Fruit fly (Drosophila melanogaster) whole organism, prepupa: ENCODE results near the gene Cp7Fb.

Experiments used
- CG10631 ChIP-seq: fragments of 200-800 bp; sonication (Bioruptor generic); optimal IDR thresholded peaks from 2 replicates; lab custom pipeline; 2016; ENCODE audit warnings: missing biosample characterization, missing genetic modification characterization
- CG10669 ChIP-seq: fragments of 200-800 bp; sonication (Bioruptor generic); optimal IDR thresholded peaks from 3 replicates; lab custom pipeline; 2018; ENCODE audit warnings: missing biosample characterization, mild to moderate bottlenecking, missing genetic modification characterization, moderate library complexity
- CG11762 ChIP-seq: fragments of 200-800 bp; sonication (Bioruptor generic); optimal IDR thresholded peaks from 3 replicates; lab custom pipeline; 2016; ENCODE audit warnings: missing biosample characterization, missing genetic modification characterization; ENCODE audit not compliant: insufficient read depth
- CG11902 ChIP-seq: fragments of 200-800 bp; sonication (Bioruptor generic); optimal IDR thresholded peaks from 3 replicates; lab custom pipeline; 2016; ENCODE audit warnings: missing biosample characterization, missing genetic modification characterization
- CG15336 ChIP-seq: fragments of 200-800 bp; sonication (Bioruptor generic); IDR thresholded peaks from 2 replicates; pipeline ENCODE4 v1.3.6; 2022; ENCODE audit warnings: missing biosample characterization, missing genetic modification characterization
- CG1621 ChIP-seq: fragments of 200-800 bp; sonication (Bioruptor generic); optimal IDR thresholded peaks from 3 replicates; lab custom pipeline; 2018; ENCODE audit warnings: missing biosample characterization, mild to moderate bottlenecking, missing genetic modification characterization
- CG3032 ChIP-seq: fragments of 200-800 bp; optimal IDR thresholded peaks from 2 replicates; lab custom pipeline; 2019; ENCODE audit warnings: missing biosample characterization, mild to moderate bottlenecking, missing genetic modification characterization, moderate library complexity
- CG31627 ChIP-seq: fragments of 200-800 bp; sonication (Bioruptor generic); optimal IDR thresholded peaks from 3 replicates; lab custom pipeline; 2016; ENCODE audit warnings: missing biosample characterization, missing genetic modification characterization
- CG34406 ChIP-seq: fragments of 200-800 bp; sonication (Bioruptor generic); optimal IDR thresholded peaks from 3 replicates; lab custom pipeline; 2016; ENCODE audit warnings: missing biosample characterization, missing genetic modification characterization
- CG3919 ChIP-seq: fragments of 200-800 bp; sonication (Bioruptor generic); optimal IDR thresholded peaks from 3 replicates; lab custom pipeline; 2016; ENCODE audit warnings: missing biosample characterization, missing genetic modification characterization
- CG4318 ChIP-seq: fragments of 200-800 bp; sonication (Bioruptor generic); optimal IDR thresholded peaks from 3 replicates; lab custom pipeline; 2017; ENCODE audit warnings: missing biosample characterization, mild to moderate bottlenecking, missing genetic modification characterization
- CG6163 ChIP-seq: fragments of 200-800 bp; sonication (Bioruptor generic); IDR thresholded peaks from 3 replicates; pipeline ENCODE4 v1.3.6; 2022; ENCODE audit warnings: missing biosample characterization, missing genetic modification characterization
- CG6276 ChIP-seq: fragments of 200-800 bp; sonication (Bioruptor generic); optimal IDR thresholded peaks from 2 replicates; lab custom pipeline; 2017; ENCODE audit warnings: missing biosample characterization, mild to moderate bottlenecking, missing genetic modification characterization
- CG6808 ChIP-seq: fragments of 200-800 bp; sonication (Bioruptor generic); optimal IDR thresholded peaks from 3 replicates; lab custom pipeline; 2017; ENCODE audit warnings: missing biosample characterization, missing genetic modification characterization, mild to moderate bottlenecking, moderate library complexity, missing genetic modification reagents
- CG6854 ChIP-seq: fragments of 200-800 bp; sonication (Bioruptor generic); optimal IDR thresholded peaks from 2 replicates; lab custom pipeline; 2017; ENCODE audit warnings: missing biosample characterization, mild to moderate bottlenecking, missing genetic modification characterization
- CG7368 ChIP-seq: fragments of 200-800 bp; sonication (Bioruptor generic); optimal IDR thresholded peaks from 3 replicates; lab custom pipeline; 2016; ENCODE audit warnings: missing biosample characterization, missing genetic modification characterization
- CG8319 ChIP-seq: fragments of 200-800 bp; sonication (Bioruptor generic); optimal IDR thresholded peaks from 3 replicates; lab custom pipeline; 2016; ENCODE audit warnings: missing biosample characterization, missing genetic modification characterization
- CG8632 ChIP-seq: fragments of 200-800 bp; sonication (Bioruptor generic); optimal IDR thresholded peaks from 3 replicates; lab custom pipeline; 2016; ENCODE audit warnings: missing biosample characterization, missing genetic modification characterization
- CG9139 ChIP-seq: fragments of 200-800 bp; sonication (Bioruptor generic); optimal IDR thresholded peaks from 3 replicates; lab custom pipeline; 2017; ENCODE audit warnings: missing biosample characterization, mild to moderate bottlenecking, missing genetic modification characterization
- Eip78C ChIP-seq: fragments of 200-800 bp; sonication (Bioruptor generic); peaks from one replicate; lab custom pipeline; 2016; ENCODE audit warnings: missing biosample characterization, missing genetic modification characterization
- Eip93F ChIP-seq: fragments of 200-800 bp; sonication (Bioruptor generic); optimal IDR thresholded peaks from 2 replicates; lab custom pipeline; 2016; ENCODE audit warnings: missing biosample characterization, mild to moderate bottlenecking, missing genetic modification characterization
- Ets96B ChIP-seq: fragments of 200-800 bp; optimal IDR thresholded peaks from 2 replicates; lab custom pipeline; 2019; ENCODE audit warnings: missing biosample characterization, mild to moderate bottlenecking, missing genetic modification characterization, moderate library complexity
- Gug ChIP-seq: fragments of 200-800 bp; sonication (Bioruptor generic); IDR thresholded peaks from 2 replicates; pipeline ENCODE4 v1.3.6; 2022; ENCODE audit warnings: missing biosample characterization, missing genetic modification characterization
- Hr38 ChIP-seq: sonication (Bioruptor generic); optimal IDR thresholded peaks from 2 replicates; lab custom pipeline; 2016; ENCODE audit warnings: missing biosample characterization, missing genetic modification characterization
- Hr39 ChIP-seq: fragments of 200-800 bp; sonication (Bioruptor generic); optimal IDR thresholded peaks from 2 replicates; lab custom pipeline; 2016; ENCODE audit warnings: missing biosample characterization, missing genetic modification characterization
- Hr4 ChIP-seq: fragments of 200-800 bp; sonication (Bioruptor generic); optimal IDR thresholded peaks from 3 replicates; lab custom pipeline; 2016; ENCODE audit warnings: missing biosample characterization, missing genetic modification characterization
- Lpt ChIP-seq: fragments of 200-800 bp; sonication (Bioruptor generic); optimal IDR thresholded peaks from 3 replicates; lab custom pipeline; 2016; ENCODE audit warnings: missing biosample characterization, missing genetic modification characterization
- OdsH ChIP-seq: fragments of 200-800 bp; sonication (Bioruptor generic); optimal IDR thresholded peaks from 3 replicates; lab custom pipeline; 2016; ENCODE audit warnings: missing biosample characterization, missing genetic modification characterization
- Smox ChIP-seq: fragments of 200-800 bp; sonication (Bioruptor generic); optimal IDR thresholded peaks from 3 replicates; lab custom pipeline; 2016; ENCODE audit warnings: missing biosample characterization, missing genetic modification characterization
- Sox102F ChIP-seq: fragments of 200-800 bp; sonication (Bioruptor generic); optimal IDR thresholded peaks from 2 replicates; lab custom pipeline; 2016; ENCODE audit warnings: missing biosample characterization, mild to moderate bottlenecking, missing genetic modification characterization
- Sox14 ChIP-seq: fragments of 200-800 bp; sonication (Bioruptor generic); optimal IDR thresholded peaks from 3 replicates; lab custom pipeline; 2016; ENCODE audit warnings: missing biosample characterization, missing genetic modification characterization
- Sox15 ChIP-seq: fragments of 200-800 bp; sonication (Bioruptor generic); optimal IDR thresholded peaks from 3 replicates; lab custom pipeline; 2016; ENCODE audit warnings: missing biosample characterization, missing genetic modification characterization
- achi ChIP-seq: fragments of 200-800 bp; sonication (Bioruptor generic); optimal IDR thresholded peaks from 3 replicates; lab custom pipeline; 2016; ENCODE audit warnings: missing biosample characterization, missing genetic modification characterization
- acj6 ChIP-seq: fragments of 200-800 bp; sonication (Bioruptor generic); optimal IDR thresholded peaks from 3 replicates; lab custom pipeline; 2016; ENCODE audit warnings: missing biosample characterization, missing genetic modification characterization
- cyc ChIP-seq: fragments of 200-800 bp; sonication (Bioruptor generic); optimal IDR thresholded peaks from 3 replicates; lab custom pipeline; 2016; ENCODE audit warnings: missing biosample characterization, missing genetic modification characterization
- dsx ChIP-seq: fragments of 200-800 bp; optimal IDR thresholded peaks from 3 replicates; lab custom pipeline; 2019; ENCODE audit warnings: missing biosample characterization, mild to moderate bottlenecking, missing genetic modification characterization, moderate library complexity; ENCODE audit not compliant: poor library complexity, severe bottlenecking
- esn ChIP-seq: fragments of 200-800 bp; sonication (Bioruptor generic); optimal IDR thresholded peaks from 2 replicates; lab custom pipeline; 2016; ENCODE audit warnings: missing biosample characterization, mild to moderate bottlenecking, missing genetic modification characterization, moderate library complexity
- fd59A ChIP-seq: fragments of 200-800 bp; sonication (Bioruptor generic); optimal IDR thresholded peaks from 2 replicates; lab custom pipeline; 2017; ENCODE audit warnings: missing biosample characterization, mild to moderate bottlenecking, missing genetic modification characterization, missing genetic modification reagents
- fd85E ChIP-seq: fragments of 200-800 bp; sonication (Bioruptor generic); optimal IDR thresholded peaks from 3 replicates; lab custom pipeline; 2016; ENCODE audit warnings: missing biosample characterization, missing genetic modification characterization
- fkh ChIP-seq: fragments of 200-800 bp; sonication (Bioruptor generic); optimal IDR thresholded peaks from 3 replicates; lab custom pipeline; 2017; ENCODE audit warnings: missing biosample characterization, mild to moderate bottlenecking, missing genetic modification characterization, moderate library complexity
- lz ChIP-seq: fragments of 200-800 bp; sonication (Bioruptor generic); optimal IDR thresholded peaks from 3 replicates; lab custom pipeline; 2016; ENCODE audit warnings: missing biosample characterization, missing genetic modification characterization
- net ChIP-seq: fragments of 200-800 bp; sonication (Bioruptor generic); optimal IDR thresholded peaks from 3 replicates; lab custom pipeline; 2016; ENCODE audit warnings: missing biosample characterization, missing genetic modification characterization
- pdm3 ChIP-seq: fragments of 200-800 bp; sonication (Bioruptor generic); optimal IDR thresholded peaks from 3 replicates; lab custom pipeline; 2016; ENCODE audit warnings: missing biosample characterization, missing genetic modification characterization
- salr ChIP-seq, 2 experiments: fragments of 200-800 bp; sonication (Bioruptor generic); optimal IDR thresholded peaks; 3 replicates each; lab custom pipeline; 2016 to 2018; ENCODE audit warnings: missing biosample characterization in 2 of 2, missing genetic modification characterization in 2 of 2, mild to moderate bottlenecking in 1 of 2
- spab ChIP-seq: fragments of 200-800 bp; sonication (Bioruptor generic); optimal IDR thresholded peaks from 2 replicates; lab custom pipeline; 2017; ENCODE audit warnings: missing biosample characterization, mild to moderate bottlenecking, missing genetic modification characterization, missing genetic modification reagents
- ss ChIP-seq, 2 experiments: fragments of 200-800 bp; sonication (Bioruptor generic); optimal IDR thresholded peaks; 2 replicates in 1 of 2; 3 replicates in 1 of 2; lab custom pipeline; 2017 to 2018; ENCODE audit warnings: mild to moderate bottlenecking in 2 of 2, missing biosample characterization in 2 of 2, missing genetic modification characterization in 2 of 2, moderate library complexity in 1 of 2
- svp ChIP-seq: fragments of 200-800 bp; sonication (Bioruptor generic); peaks from one replicate; lab custom pipeline; 2016; ENCODE audit warnings: missing biosample characterization, missing genetic modification characterization
- topi ChIP-seq: fragments of 200-800 bp; sonication (Bioruptor generic); optimal IDR thresholded peaks from 3 replicates; lab custom pipeline; 2016; ENCODE audit warnings: missing biosample characterization, missing genetic modification characterization
- vri ChIP-seq: fragments of 200-800 bp; sonication (Bioruptor generic); optimal IDR thresholded peaks from 3 replicates; lab custom pipeline; 2016; ENCODE audit warnings: missing biosample characterization, mild to moderate bottlenecking, missing genetic modification characterization

Cp7Fb gene

dm6 chrX:8452163-8452562, 21.5 kb upstream of the Cp7Fb start:
- TF ChIP-seq CG1621 (no peak), fd85E (GFP tag; lab: Kevin White, UChicago) (no peak), CG15336 (GFP tag; lab: Robert Waterston, UW) (no peak), CG6854 (GFP tag; lab: Kevin White, UChicago) (no peak), CG31627 (GFP tag; lab: Kevin White, UChicago) (no peak)

dm6 chrX:8455019-8455555, 18.6 kb upstream of the Cp7Fb start, which contains the start of gene org-1:
org-1 (minus strand) TSS chrX:8455069.
- TF ChIP-seq CG10669: peak; percentile 91
- TF ChIP-seq ss (GFP tag; optimal IDR thresholded peaks at IDR 0.05; lab: Kevin White, UChicago): peak; percentile 90 to 92
- peak; percentile 90 for TF ChIP-seq dsx (GFP tag; lab: Kevin White, UChicago)
- TF ChIP-seq CG6808 (GFP tag; lab: Kevin White, UChicago): peak; percentile 91
- TF ChIP-seq Ets96B: peak; percentile 93
- peak; percentile 97 for TF ChIP-seq CG6163 (GFP tag; lab: Robert Waterston, UW)
- TF ChIP-seq fkh: peak; percentile 68
- peak; percentile 80 for TF ChIP-seq CG11902 (GFP tag; lab: Kevin White, UChicago)
- peak; percentile 88 for TF ChIP-seq svp (GFP tag; lab: Kevin White, UChicago)
- peak; percentile 84 for TF ChIP-seq CG11762 (GFP tag; lab: Kevin White, UChicago)
- peak; percentile 60 for TF ChIP-seq Hr39 (GFP tag; lab: Kevin White, UChicago)
- TF ChIP-seq Lpt (GFP tag; lab: Kevin White, UChicago): peak; percentile 81
- peak; percentile 90 for TF ChIP-seq acj6 (GFP tag; lab: Kevin White, UChicago)
- TF ChIP-seq pdm3 (GFP tag; lab: Kevin White, UChicago): peak; percentile 90
- peak; percentile 47 for TF ChIP-seq Sox102F
- TF ChIP-seq Eip93F (GFP tag; lab: Kevin White, UChicago): no peak
- TF ChIP-seq fd59A (GFP tag; lab: Kevin White, UChicago): peak; percentile 92
- peak; percentile 69 for TF ChIP-seq lz (GFP tag; lab: Kevin White, UChicago)
- TF ChIP-seq OdsH: peak; percentile 89
- peak; percentile 63 for TF ChIP-seq CG31627 (GFP tag; lab: Kevin White, UChicago)
- peak; percentile 83 for TF ChIP-seq CG8632 (GFP tag; lab: Kevin White, UChicago)
- TF ChIP-seq CG9139 (GFP tag; lab: Kevin White, UChicago): peak; percentile 86
- TF ChIP-seq CG4318 (GFP tag; lab: Kevin White, UChicago): peak; percentile 79
- TF ChIP-seq Hr4 (GFP tag; lab: Kevin White, UChicago): peak; percentile 89
- peak; percentile 59 for TF ChIP-seq Smox (GFP tag; lab: Kevin White, UChicago)
- TF ChIP-seq salr (GFP tag; optimal IDR thresholded peaks at IDR 0.05; lab: Kevin White, UChicago): peak; percentile 72 to 87
- TF ChIP-seq CG34406: peak; percentile 74
- TF ChIP-seq CG3919: peak; percentile 92
- peak; percentile 22 for TF ChIP-seq Hr38 (GFP tag; lab: Kevin White, UChicago)
- TF ChIP-seq achi (GFP tag; lab: Kevin White, UChicago): peak; percentile 89
- peak; percentile 87 for TF ChIP-seq spab
- TF ChIP-seq CG3032 (tag; lab: Kevin White, UChicago): peak; percentile 93
- TF ChIP-seq CG8319 (GFP tag; lab: Kevin White, UChicago): peak; percentile 78
- peak; percentile 15 for TF ChIP-seq vri (GFP tag; lab: Kevin White, UChicago)
- TF ChIP-seq CG6276 (GFP tag; lab: Kevin White, UChicago): peak; percentile 86
- TF ChIP-seq topi (GFP tag; lab: Kevin White, UChicago): peak; percentile 79
- peak; percentile 70 for TF ChIP-seq esn (GFP tag; lab: Kevin White, UChicago)
- peak; percentile 33 for TF ChIP-seq fd85E (GFP tag; lab: Kevin White, UChicago)
- TF ChIP-seq net (GFP tag; lab: Kevin White, UChicago): peak; percentile 87
- peak; percentile 84 for TF ChIP-seq CG7368 (GFP tag; lab: Kevin White, UChicago)
- peak; percentile 84 for TF ChIP-seq Sox14 (GFP tag; lab: Kevin White, UChicago)
- peak; percentile 92 for TF ChIP-seq Gug (GFP tag; lab: Robert Waterston, UW)
- peak; percentile 91 for TF ChIP-seq CG10631 (GFP tag; lab: Kevin White, UChicago)
- TF ChIP-seq Sox15 (GFP tag; lab: Kevin White, UChicago): peak; percentile 79
- peak; percentile 96 for TF ChIP-seq Eip78C
- TF ChIP-seq cyc (GFP tag; lab: Kevin White, UChicago): peak; percentile 75
